Fruit fly (Drosophila melanogaster): Measurements from ENCODE around the gene pins.

DNA sequence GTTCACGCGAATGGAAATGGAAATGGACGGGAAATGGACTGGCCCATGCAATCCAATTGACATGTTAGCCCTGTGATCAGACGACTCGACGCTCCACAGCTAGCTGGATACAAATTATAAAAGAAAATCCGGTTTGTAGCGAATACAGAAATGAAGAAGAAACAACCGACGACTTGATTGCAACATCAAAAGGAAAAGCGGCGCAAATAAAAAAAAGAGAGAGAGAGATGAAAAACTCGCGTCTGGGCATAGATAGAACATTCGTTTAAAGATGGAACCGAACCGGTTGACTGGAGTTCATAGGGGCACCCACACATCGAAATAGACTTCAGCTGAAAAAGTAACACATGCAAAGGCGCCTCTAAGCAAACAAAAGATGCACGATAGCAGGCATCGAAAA lies 26.8 kb upstream of the pins start:
- TF ChIP-seq CG8301 (tag; optimal IDR thresholded peaks at IDR 0.05) (no peak), fd96Ca (GFP tag; IDR thresholded peaks at IDR 0.05) (no peak)
